Fruit fly (Drosophila melanogaster): ENCODE measurements around the gene Gabat.

DNA sequence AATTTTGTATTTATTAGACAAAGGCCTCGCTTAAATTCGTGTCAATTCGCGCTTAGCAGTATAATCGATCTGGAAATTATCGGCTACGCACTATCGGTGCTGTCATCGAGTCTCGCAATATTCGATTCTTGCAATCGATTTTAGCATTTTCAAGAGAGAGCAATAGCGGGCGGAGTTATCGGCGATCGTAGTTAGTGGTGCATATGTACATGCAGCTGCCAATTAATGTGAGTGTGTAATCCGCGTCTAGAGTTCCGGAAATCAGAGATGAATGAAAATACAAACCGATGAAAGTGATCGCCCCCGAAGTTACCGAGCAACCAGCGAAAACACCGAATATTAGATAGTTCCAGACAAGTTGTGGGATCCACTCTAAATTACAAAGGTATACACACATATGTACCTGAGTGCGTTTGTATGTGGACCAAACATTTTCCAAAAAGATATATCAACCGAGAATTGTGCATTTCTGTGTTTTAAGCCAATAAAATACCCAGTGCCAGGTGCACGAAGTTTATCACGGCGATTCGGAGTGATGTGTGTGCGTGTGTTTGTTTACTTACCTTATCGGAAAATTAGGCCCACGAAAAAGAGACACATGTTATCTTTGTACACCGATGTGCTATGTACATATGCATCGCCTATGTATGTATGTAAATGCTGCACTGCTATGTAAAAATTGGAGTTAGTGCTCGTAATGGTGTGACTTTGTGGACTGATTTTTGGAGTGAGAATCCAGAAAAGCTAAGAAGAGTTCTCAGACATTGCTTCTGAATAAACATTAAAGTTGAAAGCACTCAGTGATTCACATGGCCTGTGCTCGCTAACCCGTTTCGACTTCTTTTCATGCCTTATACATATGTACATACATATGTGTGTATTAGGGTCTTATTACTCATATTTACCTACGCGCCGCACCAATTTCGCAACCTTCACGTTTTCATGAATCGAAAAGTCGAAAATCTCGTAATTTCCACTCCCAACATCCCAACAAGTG lies 6.1 kb upstream of the Gabat start:
- TF ChIP-seq Ets96B (tag; optimal IDR thresholded peaks at IDR 0.05) (no peak), dac (GFP tag; optimal IDR thresholded peaks at IDR 0.05) (no peak), CG11902 (GFP tag; optimal IDR thresholded peaks at IDR 0.05) (no peak), CG3919 (GFP tag; optimal IDR thresholded peaks at IDR 0.05) (no peak), cyc (GFP tag; optimal IDR thresholded peaks at IDR 0.05) (no peak)
